Worm (Caenorhabditis elegans) whole organism, dauer: Measurements from ENCODE around the gene C36C5.12.

Source experiments
- unc-62 ChIP-seq: sonication (generic microtip); optimal IDR thresholded peaks from 2 replicates; lab custom pipeline; 2017; ENCODE audit warnings: missing biosample characterization, missing genetic modification reagents, missing genetic modification characterization

C36C5.12 gene

DNA sequence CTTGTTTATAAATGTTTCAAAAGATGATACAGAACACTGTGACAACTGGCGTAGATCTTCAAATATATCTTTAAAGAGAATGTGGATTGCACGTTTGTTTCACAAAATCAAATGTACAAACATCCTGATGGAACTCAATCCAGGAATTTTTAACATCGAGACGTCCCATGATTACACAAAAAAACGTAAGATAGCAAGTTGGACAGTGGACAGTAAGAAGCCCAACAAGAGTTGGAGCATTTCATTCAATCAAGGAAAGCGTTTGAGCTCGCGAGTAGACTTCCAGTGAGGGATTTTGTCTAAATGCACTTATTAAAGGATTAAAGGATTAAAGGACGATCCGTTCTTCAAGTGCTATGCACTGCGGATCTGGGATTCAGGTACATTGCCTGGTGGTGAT, at the start of gene C36C5.12:
Gene C36C5.12, minus strand, starts transcription at position 101 of the 400 bp plus-strand sequence.
- no peak for TF ChIP-seq unc-62 (GFP tag; lab: Kevin White, UChicago)

DNA sequence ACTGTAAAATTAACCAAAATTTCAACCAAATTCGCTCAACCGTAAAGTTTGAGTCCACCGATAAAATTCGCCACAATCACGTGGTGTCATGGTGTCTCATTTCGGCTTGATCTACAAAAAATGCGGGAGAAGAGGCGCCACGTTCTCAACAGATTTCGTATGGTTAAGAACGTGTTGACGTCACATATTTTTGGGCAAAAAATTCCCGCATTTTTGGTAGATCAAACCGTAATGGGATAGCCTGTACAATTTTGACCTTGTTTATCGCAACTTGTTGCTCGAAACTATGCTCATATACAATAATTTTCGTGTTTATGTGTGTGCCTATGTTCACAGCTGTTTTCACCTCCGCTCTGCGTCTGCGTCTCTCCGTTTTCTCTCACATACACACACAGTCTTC, 49.8 kb upstream of the C36C5.12 start:
- TF ChIP-seq unc-62 (GFP tag; lab: Kevin White, UChicago), result no peak

DNA sequence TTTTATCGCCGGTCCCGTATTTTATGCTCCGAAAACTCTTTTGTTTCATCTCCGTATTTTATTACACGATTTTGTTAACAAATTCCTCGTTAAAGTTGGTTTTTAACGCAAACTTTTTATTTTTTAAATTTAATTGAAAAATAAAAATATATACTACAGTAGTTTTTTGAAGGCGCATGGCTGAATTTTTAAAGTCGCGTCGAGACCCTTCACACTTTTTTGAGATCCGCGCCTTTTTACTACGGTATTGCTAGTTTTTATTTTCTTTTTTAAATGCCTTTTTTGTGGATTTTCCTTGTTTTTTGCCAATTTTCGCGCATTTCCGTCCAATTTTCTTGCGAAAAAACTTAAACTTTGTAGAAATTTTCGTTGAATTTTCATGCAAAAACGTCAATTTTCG, 45.3 kb upstream of the C36C5.12 start:
- TF ChIP-seq unc-62 (GFP tag; lab: Kevin White, UChicago), result no peak

DNA sequence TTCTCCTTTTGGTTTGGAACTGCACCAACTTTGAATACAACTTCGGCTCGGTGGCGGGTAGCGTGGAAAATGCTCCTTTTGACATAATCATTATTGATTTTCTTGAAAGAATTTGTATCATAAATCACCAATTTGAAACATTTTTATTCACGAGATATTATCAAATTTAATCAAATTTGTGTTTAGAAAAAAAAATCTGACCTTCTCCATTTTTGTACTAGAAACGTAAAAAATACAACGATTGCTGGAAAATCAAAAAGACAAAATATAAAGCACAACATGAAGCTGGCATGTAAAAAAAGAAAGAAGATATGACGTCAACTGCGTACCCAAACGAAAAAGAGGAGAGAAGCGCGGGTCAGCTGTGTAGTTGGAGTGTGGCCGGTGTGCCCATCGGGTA, 41.2 kb upstream of the C36C5.12 start, which contains the start of gene K08D9.4:
Gene K08D9.4, minus strand, starts transcription at position 101 of the 400 bp plus-strand sequence.
- TF ChIP-seq unc-62 (GFP tag; lab: Kevin White, UChicago), result no peak

DNA sequence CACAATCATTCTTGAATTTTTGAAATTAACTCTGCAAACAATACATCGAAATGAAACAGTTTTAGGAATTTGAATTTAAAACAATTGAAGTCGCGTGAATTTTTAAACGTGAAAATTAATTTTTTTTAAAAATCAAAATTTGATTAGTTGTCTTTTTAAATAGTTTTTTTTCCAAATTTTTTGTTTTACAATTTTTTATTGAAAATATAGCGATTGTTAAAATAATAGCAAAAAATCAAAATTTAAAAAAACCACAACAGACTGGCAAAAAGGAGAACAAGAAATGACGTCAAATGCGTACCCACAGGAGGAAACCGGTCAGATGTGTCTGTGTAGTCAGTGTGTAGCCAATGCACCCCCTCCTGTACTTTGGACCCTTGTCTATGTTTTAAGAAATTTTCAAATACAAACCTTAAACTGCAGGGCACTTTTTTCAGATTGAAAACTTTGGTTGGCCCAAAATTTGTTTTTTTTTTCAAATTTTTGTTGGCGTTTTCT, 37.7 kb upstream of the C36C5.12 start, which contains the start of the genes Y73C8B.1 and Y73C8B.5:
Gene Y73C8B.1, minus strand, starts transcription at position 51 of the 498 bp plus-strand sequence.
Gene Y73C8B.5, plus strand, starts transcription at position 437 of the 498 bp plus-strand sequence.
- TF ChIP-seq unc-62 (GFP tag; lab: Kevin White, UChicago), result no peak

DNA sequence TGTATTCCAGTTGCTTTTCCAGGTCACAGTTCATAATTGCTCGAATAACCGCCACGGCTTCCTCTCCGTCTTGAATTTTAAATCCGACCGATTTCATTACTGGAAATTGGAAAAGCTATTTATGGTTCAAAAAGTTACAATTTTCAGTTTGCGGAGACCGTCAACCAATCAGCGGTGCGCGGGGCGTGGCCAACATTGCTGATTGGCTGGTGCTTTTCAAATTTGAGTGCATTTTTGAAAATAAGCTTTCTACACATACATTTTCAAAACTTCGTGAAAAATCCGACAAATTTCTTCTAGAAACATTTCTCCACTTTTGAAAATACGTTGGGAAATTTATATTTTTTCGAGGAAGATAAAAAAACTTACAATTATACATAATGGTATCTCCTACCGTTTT, 36.7 kb upstream of the C36C5.12 start:
- TF ChIP-seq unc-62 (GFP tag; lab: Kevin White, UChicago), result no peak

DNA sequence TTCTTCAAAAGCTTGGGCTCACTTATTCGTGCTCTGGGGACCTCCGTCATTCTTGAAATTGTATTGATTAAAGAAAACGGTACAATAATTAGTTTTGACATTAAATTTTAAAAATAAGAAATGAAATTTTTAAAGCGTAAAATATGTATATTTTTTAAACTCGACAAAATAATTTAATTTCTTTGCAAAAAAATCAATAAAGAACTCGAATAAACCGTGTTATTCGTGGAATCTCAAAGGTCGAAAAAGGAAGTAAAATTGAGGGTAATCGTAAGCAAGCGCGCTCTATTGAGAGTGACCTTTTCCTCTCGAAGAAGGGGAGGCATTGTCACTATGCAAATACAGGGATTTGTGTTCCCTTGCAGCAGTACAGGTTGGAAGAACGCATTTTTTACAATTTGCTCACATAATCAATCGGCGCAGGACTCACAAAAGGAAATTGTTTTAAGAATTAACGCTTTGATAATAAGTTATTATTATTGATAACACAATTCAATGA, 35.8 kb upstream of the C36C5.12 start, which contains the start of gene Y73C8B.2:
Gene Y73C8B.2, minus strand, starts transcription at position 51 of the 499 bp plus-strand sequence.
- TF ChIP-seq unc-62 (GFP tag; lab: Kevin White, UChicago), result no peak

DNA sequence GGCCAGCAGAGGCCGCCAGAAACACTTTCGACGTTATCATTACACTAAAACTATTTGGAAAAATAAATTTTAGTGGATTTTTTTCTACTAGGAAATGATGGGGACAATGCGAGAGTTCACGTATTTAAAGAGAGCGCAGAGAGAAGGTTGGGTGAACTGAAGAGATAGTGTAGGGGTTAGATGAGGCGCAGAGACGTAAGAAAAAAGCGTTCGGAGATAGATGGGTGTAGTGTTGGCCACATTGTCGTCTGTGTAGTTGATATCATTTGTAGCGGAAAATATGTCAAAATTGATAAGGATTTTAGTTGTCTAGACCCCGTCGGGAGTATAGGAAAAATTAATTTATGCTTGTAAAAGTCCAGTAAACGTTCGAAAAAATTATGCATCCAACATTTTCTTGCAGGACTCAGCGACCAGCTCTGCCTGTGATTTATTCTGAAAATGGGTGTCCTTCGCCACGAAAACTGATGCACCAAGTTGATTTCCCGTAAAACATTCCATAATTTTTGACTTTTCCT, 34.0 kb upstream of the C36C5.12 start, which contains the start of the genes Y73C8B.3 and Y73C8B.9:
Gene Y73C8B.3, minus strand, starts transcription at position 147 of the 518 bp plus-strand sequence.
Gene Y73C8B.9, plus strand, starts transcription at position 468 of the 518 bp plus-strand sequence.
- TF ChIP-seq unc-62 (GFP tag; lab: Kevin White, UChicago), result no peak

DNA sequence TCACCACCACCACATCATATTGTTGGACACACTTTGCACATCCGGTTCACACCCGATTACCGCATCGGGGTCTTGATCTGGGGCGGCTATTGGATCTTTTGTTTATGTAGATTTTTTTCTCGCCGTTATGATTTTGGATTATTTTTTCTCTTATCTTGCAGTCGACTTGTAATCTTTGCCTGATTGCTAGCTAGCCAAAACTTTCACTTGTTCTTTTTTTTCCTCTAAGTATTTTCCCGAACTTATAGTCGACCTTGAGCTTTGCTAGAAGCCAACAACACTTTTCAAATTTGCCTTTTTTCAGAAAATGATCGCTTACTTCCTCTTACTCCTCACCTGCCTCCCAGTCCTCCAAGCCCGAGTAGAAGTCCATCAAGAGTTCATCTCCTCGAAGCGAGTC, 28.9 kb upstream of the C36C5.12 start, which contains the start of gene lag-2:
Gene lag-2, plus strand, starts transcription at position 301 of the 400 bp plus-strand sequence.
- TF ChIP-seq unc-62 (GFP tag; lab: Kevin White, UChicago), result no peak

DNA sequence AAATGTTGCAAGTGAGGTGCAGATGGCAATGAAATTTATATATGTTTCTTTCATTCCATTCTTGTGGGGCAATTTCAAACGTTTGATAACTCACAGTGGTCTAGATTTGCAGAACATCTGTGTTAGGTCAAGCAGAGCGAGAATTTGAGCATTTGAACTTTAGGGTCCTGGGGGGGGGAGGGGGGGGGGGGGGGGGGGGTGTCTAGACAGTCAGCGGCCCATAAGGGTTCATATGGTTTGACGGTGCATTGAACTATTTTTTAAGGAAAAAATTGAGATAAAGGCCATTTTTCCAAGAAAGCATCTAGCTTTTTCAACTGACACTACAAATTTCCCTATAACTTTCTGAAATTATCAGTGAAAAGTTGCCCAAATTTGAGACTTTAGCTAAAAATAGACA, 26.7 kb upstream of the C36C5.12 start:
- TF ChIP-seq unc-62 (GFP tag; lab: Kevin White, UChicago), result no peak

DNA sequence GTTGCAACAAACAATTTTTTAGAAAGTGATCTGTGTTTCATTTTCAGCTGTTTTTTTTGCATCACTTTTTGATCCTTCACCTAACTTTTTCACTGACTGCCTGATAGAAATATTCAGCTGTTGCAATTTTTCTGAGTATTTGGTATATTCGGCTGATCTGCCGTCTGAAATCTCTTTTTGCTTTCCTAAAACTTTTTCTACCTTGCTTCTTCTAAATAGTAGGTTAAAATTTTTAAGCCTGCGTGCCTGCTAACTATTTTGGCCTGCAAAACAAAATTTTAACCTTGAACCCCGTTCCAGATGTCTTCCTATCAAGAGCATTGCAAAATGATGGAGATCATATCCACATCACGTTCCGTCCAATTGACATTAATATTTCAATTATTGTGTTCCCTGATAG, 17.0 kb upstream of the C36C5.12 start, which contains the start of gene srab-8:
Gene srab-8, plus strand, starts transcription at position 301 of the 400 bp plus-strand sequence.
- no peak for TF ChIP-seq unc-62 (GFP tag; lab: Kevin White, UChicago)

DNA sequence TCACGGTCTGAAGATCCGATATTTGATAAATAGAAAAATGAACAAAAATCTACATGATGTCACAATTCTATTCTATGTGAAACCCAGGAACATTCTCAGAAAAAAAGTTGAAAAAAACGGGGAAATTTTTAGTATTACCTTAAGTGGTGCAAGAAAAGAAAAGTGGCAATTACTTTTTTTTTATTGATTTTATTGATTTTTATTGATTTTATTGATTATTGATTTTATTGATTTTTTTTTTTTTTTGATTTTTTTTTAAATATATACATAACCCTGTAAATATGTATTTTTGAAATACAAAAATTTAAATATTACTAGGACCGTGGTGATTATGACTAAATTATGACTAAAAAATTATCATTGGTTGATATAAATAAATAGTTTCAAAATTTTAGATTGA, 12.5 kb upstream of the C36C5.12 start:
- no peak for TF ChIP-seq unc-62 (GFP tag; lab: Kevin White, UChicago)

DNA sequence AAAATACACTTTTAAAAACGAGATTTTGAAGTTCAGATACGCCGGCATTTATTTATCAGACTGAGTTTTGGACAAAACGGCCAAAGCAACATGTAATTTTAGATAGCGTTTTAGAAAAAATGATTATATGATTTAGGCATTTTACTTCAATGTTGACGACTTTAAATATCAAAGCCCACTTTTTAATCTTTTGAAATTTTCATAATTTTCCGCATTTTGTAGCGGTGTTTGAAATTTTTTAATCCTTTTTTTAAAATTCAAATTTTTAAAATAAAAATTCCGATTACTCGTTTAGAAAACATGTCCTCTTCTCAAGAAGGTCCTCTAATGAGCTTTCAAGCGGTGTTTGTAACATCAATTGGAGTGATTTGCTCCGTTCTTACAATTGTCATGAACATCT, 10.7 kb upstream of the C36C5.12 start, which contains the start of gene srbc-6:
Gene srbc-6, plus strand, starts transcription at position 301 of the 400 bp plus-strand sequence.
- no peak for TF ChIP-seq unc-62 (GFP tag; lab: Kevin White, UChicago)

DNA sequence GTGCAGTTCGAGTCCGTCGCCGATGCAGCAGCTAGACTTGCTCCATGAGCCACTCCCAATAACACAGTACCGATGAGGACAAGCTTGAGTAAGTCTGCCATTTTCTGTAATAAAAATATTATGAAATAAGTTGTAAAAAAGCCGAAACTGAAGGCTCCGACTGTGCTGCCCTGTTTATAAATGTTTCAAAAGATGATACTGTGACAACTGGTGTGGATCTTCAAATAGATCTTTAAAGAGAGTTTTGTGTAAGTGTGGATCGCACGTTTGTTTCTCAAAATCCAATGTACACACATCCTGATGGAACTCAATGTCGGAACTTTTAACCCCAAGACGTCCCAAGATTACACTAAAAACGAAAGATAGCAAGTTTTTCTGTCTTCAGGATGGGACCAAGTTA, 9.5 kb upstream of the C36C5.12 start, which contains the start of gene C36C5.15:
Gene C36C5.15, minus strand, starts transcription at position 101 of the 400 bp plus-strand sequence.
- no peak for TF ChIP-seq unc-62 (GFP tag; lab: Kevin White, UChicago)

DNA sequence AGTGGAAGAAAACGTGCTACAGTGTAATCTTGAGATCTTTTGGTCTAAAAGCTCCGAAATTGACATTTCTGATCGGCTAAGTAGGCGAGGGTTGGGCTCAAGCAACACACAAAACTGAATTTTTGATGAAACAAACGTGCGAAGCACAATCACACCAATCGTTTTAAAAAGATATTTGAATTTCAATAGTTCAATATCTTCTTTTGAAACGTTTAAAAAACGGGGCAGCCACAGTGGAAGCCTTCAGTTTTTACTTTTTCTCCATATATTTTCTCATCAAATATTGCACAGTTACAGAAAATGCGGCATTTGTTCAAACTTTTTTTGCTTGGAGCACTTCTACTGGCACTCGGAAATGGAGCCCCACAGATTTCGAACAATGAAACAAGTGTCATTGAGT, 7.1 kb upstream of the C36C5.12 start, which contains the start of gene C36C5.4:
Gene C36C5.4, plus strand, starts transcription at position 301 of the 400 bp plus-strand sequence.
- TF ChIP-seq unc-62 (GFP tag; lab: Kevin White, UChicago), result no peak

DNA sequence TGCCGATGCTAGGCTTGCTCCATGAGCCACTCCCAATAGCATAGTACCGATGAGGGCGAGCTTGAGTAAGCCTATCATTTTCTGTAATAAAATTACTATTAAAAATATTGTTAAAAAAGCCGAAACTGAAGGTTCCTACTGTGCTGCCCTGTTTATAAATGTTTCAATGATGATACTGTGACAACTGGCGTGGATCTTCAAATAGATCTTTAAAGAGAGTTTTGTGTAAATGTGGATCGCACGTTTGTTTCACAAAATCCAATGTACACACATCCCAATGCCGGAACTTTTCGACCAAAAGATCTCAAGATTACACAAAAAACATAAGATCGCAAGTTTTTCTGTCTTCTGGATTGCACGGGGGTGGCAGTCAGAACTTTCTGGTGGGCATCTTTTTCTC, 6.3 kb upstream of the C36C5.12 start, which contains the start of gene C36C5.14:
Gene C36C5.14, minus strand, starts transcription at position 101 of the 400 bp plus-strand sequence.
- no peak for TF ChIP-seq unc-62 (GFP tag; lab: Kevin White, UChicago)
